Worm (Caenorhabditis elegans): Measurements from ENCODE around the gene C13C4.6.

Gene C13C4.6

DNA sequence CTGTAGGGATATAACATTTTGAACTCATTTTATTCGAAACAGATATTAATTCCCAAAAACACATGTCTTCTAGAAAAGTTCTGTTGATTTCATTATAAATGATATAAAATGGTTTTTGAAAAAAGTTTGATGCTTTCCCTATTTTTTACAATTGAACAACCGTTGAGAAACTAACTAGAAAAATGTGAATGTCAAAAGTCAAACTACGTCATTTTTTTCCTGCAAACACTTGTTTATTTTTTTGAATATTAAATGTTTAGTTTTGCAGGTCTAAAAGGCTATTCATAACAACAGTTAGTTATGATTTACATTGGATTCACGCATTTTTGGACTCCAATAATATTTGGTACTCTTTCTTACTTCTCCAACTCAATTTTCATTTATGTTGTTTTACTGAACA lies 41.5 kb downstream of the C13C4.6 start, which contains the start of gene srj-4:
srj-4 (plus strand) TSS at position 301 of the 400 bp plus-strand sequence.
- TF ChIP-seq sma-9 (GFP tag; optimal IDR thresholded peaks at IDR 0.05) (no peak), sma-9 (tag; optimal IDR thresholded peaks at IDR 0.05) (no peak), ceh-82 (tag; optimal IDR thresholded peaks at IDR 0.05) (no peak), lin-13 (GFP tag; optimal IDR thresholded peaks at IDR 0.05) (no peak), nhr-237 (tag; optimal IDR thresholded peaks at IDR 0.05) (no peak), sem-4 (tag; optimal IDR thresholded peaks at IDR 0.05) (no peak), Y55F3AM.14 (GFP tag; optimal IDR thresholded peaks at IDR 0.05) (no peak), nhr-12 (tag; optimal IDR thresholded peaks at IDR 0.05) (no peak), peb-1 (tag; optimal IDR thresholded peaks at IDR 0.05) (no peak), unc-39 (tag; optimal IDR thresholded peaks at IDR 0.05) (no peak), lin-11 (tag; optimal IDR thresholded peaks at IDR 0.05) (no peak), skn-1 (tag; optimal IDR thresholded peaks at IDR 0.05) (no peak), nhr-129 (tag; optimal IDR thresholded peaks at IDR 0.05) (no peak), R02D3.7 (tag; optimal IDR thresholded peaks at IDR 0.05) (no peak), crh-2 (tag; optimal IDR thresholded peaks at IDR 0.05) (no peak)

DNA sequence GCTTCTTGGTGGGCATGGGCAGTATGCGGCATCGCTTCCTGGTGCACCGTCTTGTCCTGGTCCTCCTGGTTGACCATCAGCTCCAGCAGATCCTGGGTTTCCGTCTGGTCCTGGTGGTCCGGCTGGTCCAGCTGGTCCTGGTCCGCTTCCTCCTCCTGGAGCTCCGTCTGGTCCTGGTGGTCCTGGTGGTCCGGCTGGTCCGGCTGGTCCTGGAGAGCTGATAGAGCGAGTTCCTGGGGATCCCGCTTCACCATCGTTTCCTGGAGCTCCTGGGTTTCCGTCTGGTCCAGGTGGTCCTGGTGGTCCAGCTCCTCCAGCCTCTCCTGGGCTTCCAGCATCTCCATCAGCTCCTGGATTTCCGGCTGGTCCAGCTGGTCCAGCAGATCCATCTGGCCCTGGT lies 45.7 kb downstream of the C13C4.6 start:
- TF ChIP-seq mdl-1 (tag; optimal IDR thresholded peaks at IDR 0.05) (no peak), peb-1 (tag; optimal IDR thresholded peaks at IDR 0.05) (no peak), snpc-4 (tag; optimal IDR thresholded peaks at IDR 0.05) (no peak), egl-27 (tag; optimal IDR thresholded peaks at IDR 0.05) (no peak), nhr-23 (tag; optimal IDR thresholded peaks at IDR 0.05) (no peak), ceh-82 (tag; optimal IDR thresholded peaks at IDR 0.05) (no peak)

DNA sequence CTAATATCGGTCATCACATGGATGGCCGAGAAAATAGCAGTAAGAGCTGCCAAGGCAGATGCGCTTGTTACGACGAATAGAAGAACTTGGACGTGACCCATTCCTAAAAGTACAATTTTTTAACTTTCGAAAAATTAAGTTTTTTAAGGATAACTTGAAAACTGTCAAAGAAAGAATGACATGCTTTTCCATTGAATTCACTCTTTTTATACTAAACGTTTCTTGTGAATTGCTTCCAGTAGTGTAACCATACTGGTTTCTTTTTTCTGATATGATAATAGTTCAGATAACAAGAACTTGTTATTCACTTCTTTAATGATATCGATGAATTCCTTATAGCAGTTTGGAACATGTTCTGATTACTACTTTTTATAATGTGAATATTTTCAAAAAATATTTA lies 46.3 kb downstream of the C13C4.6 start, which contains the start of gene col-37:
col-37 (minus strand) TSS at position 101 of the 400 bp plus-strand sequence.
- TF ChIP-seq fos-1 (tag; optimal IDR thresholded peaks at IDR 0.05) (no peak), mab-5 (tag; optimal IDR thresholded peaks at IDR 0.05) (no peak), F13H6.1 (tag; optimal IDR thresholded peaks at IDR 0.05) (no peak), peb-1 (tag; optimal IDR thresholded peaks at IDR 0.05) (no peak), mbf-1 (tag; optimal IDR thresholded peaks at IDR 0.05) (no peak), lin-39 (tag; optimal IDR thresholded peaks at IDR 0.05) (no peak), nhr-21 (tag; optimal IDR thresholded peaks at IDR 0.05) (no peak), unc-55 (GFP tag; optimal IDR thresholded peaks at IDR 0.05) (peak; percentile 18), zag-1 (tag; optimal IDR thresholded peaks at IDR 0.05) (no peak)

DNA sequence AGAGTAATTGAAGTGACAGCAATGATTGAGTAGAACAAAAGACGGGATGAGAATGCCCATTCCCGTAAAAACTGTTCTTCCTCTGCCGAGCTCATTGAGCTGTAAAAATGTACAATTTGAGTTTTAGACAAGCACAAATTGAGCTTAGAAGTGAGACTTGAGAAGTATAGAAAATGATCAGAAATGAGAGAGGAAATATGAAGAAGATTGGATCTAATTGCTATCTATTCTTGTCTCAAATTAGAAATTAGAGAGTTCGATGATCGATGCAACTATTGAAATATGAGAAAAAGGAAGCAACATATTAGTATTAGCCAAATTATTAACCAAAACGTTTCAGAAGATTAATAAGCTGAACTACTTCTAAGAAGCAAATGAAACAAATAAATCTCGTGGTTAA lies 48.7 kb downstream of the C13C4.6 start, which contains the start of gene ZK863.1:
ZK863.1 (minus strand) TSS at position 101 of the 400 bp plus-strand sequence.
- TF ChIP-seq sem-4 (tag; optimal IDR thresholded peaks at IDR 0.05), result no peak
- no peak for TF ChIP-seq nhr-12 (tag; optimal IDR thresholded peaks at IDR 0.05)
- TF ChIP-seq ztf-11 (tag; optimal IDR thresholded peaks at IDR 0.05), result no peak
- no peak for TF ChIP-seq unc-55 (GFP tag; optimal IDR thresholded peaks at IDR 0.05)
- TF ChIP-seq sma-9 (GFP tag; optimal IDR thresholded peaks at IDR 0.05), result no peak
- no peak for TF ChIP-seq sma-9 (tag; optimal IDR thresholded peaks at IDR 0.05)
- TF ChIP-seq alr-1 (tag; optimal IDR thresholded peaks at IDR 0.05), result no peak
- TF ChIP-seq snpc-4 (tag; optimal IDR thresholded peaks at IDR 0.05), result no peak
- TF ChIP-seq C34F6.9 (tag; optimal IDR thresholded peaks at IDR 0.05), result no peak

All from whole organism, L2 larva.